Fruit fly (Drosophila melanogaster) whole organism, embryonic: Measurements from ENCODE around the gene Hs6st.
A peak's percentile ranks its signal among the peaks of the same experiment; 100 is the strongest.

ENCODE experiments used
- Atf3 ChIP-seq: fragments of 200-800 bp; sonication (Bioruptor generic); optimal IDR thresholded peaks from 3 replicates; lab custom pipeline; 2016; ENCODE audit warnings: missing biosample characterization, missing genetic modification characterization
- BtbVII ChIP-seq: fragments of 200-800 bp; sonication (Bioruptor generic); optimal IDR thresholded peaks from 3 replicates; lab custom pipeline; 2017; ENCODE audit warnings: missing biosample characterization, mild to moderate bottlenecking, missing genetic modification characterization
- CG11696 ChIP-seq: fragments of 200-800 bp; sonication (Bioruptor generic); IDR thresholded peaks from 2 replicates; pipeline ENCODE4 v1.3.6; 2022; ENCODE audit warnings: missing biosample characterization, missing genetic modification characterization
- CG12299 ChIP-seq: fragments of 200-800 bp; sonication (Bioruptor generic); optimal IDR thresholded peaks from 2 replicates; lab custom pipeline; 2018; ENCODE audit warnings: missing biosample characterization, mild to moderate bottlenecking, missing genetic modification characterization
- CG12391 ChIP-seq: fragments of 200-800 bp; sonication (Bioruptor generic); optimal IDR thresholded peaks from 3 replicates; lab custom pipeline; 2018; ENCODE audit warnings: missing biosample characterization, mild to moderate bottlenecking, missing genetic modification characterization, moderate library complexity
- CG13287 ChIP-seq: fragments of 200-800 bp; sonication (Bioruptor generic); IDR thresholded peaks from 2 replicates; pipeline ENCODE4 v1.3.6; 2022; ENCODE audit warnings: missing biosample characterization, missing genetic modification characterization; ENCODE audit not compliant: partially characterized antibody
- CG13296 ChIP-seq: fragments of 200-800 bp; sonication (Bioruptor generic); optimal IDR thresholded peaks from 3 replicates; lab custom pipeline; 2018; ENCODE audit warnings: missing biosample characterization, mild to moderate bottlenecking, missing genetic modification characterization
- CG1647 ChIP-seq: fragments of 200-800 bp; sonication (Bioruptor generic); optimal IDR thresholded peaks from 3 replicates; lab custom pipeline; 2016; ENCODE audit warnings: missing biosample characterization, missing genetic modification characterization
- CG17829 ChIP-seq: fragments of 200-800 bp; optimal IDR thresholded peaks from 2 replicates; lab custom pipeline; 2019; ENCODE audit warnings: missing biosample characterization, mild to moderate bottlenecking, missing genetic modification characterization, moderate library complexity
- CG4424 ChIP-seq: fragments of 200-800 bp; sonication (Bioruptor generic); optimal IDR thresholded peaks from 3 replicates; lab custom pipeline; 2016; ENCODE audit warnings: missing biosample characterization, missing genetic modification characterization
- CG8765 ChIP-seq: fragments of 200-800 bp; sonication (Bioruptor generic); IDR thresholded peaks from 2 replicates; pipeline ENCODE4 v1.3.6; 2022; ENCODE audit warnings: missing biosample characterization, missing genetic modification characterization
- CG9817 ChIP-seq: fragments of 200-800 bp; sonication (Bioruptor generic); optimal IDR thresholded peaks from 2 replicates; lab custom pipeline; 2018; ENCODE audit warnings: missing biosample characterization, mild to moderate bottlenecking, missing genetic modification characterization, moderate library complexity
- CHES-1-like ChIP-seq: fragments of 200-800 bp; sonication (Bioruptor generic); optimal IDR thresholded peaks from 2 replicates; lab custom pipeline; 2016; ENCODE audit warnings: missing biosample characterization, missing genetic modification characterization
- Camta ChIP-seq: fragments of 200-800 bp; sonication (Bioruptor generic); optimal IDR thresholded peaks from 2 replicates; lab custom pipeline; 2016; ENCODE audit warnings: missing biosample characterization, missing genetic modification characterization
- D19A ChIP-seq: fragments of 200-800 bp; optimal IDR thresholded peaks from 3 replicates; lab custom pipeline; 2019; ENCODE audit warnings: missing biosample characterization, mild to moderate bottlenecking, missing genetic modification characterization, moderate library complexity
- Dref ChIP-seq: fragments of 200-800 bp; sonication (Bioruptor generic); IDR thresholded peaks from 2 replicates; pipeline ENCODE4 v1.3.6; 2022; ENCODE audit warnings: missing biosample characterization, missing genetic modification characterization
- E2f2 ChIP-seq: fragments of 200-800 bp; sonication (Bioruptor generic); IDR thresholded peaks from 2 replicates; pipeline ENCODE4 v1.3.6; 2022; ENCODE audit warnings: missing biosample characterization, missing genetic modification characterization
- Ets65A ChIP-seq: fragments of 200-800 bp; sonication (Bioruptor generic); peaks from one replicate; lab custom pipeline; 2016; ENCODE audit warnings: missing biosample characterization, missing genetic modification characterization
- MESR4 ChIP-seq: fragments of 200-800 bp; sonication (Bioruptor generic); optimal IDR thresholded peaks from 2 replicates; lab custom pipeline; 2018; ENCODE audit warnings: missing biosample characterization, mild to moderate bottlenecking, missing genetic modification characterization, moderate library complexity
- NFAT ChIP-seq: fragments of 200-800 bp; sonication (Bioruptor generic); IDR thresholded peaks from 2 replicates; pipeline ENCODE4 v1.3.6; 2022; ENCODE audit warnings: missing biosample characterization, missing genetic modification characterization
- Poxn ChIP-seq: fragments of 200-800 bp; sonication (Bioruptor generic); IDR thresholded peaks from 2 replicates; pipeline ENCODE4 v1.3.6; 2022; ENCODE audit warnings: missing biosample characterization, missing genetic modification characterization
- Ravus ChIP-seq: fragments of 200-800 bp; sonication (Bioruptor generic); IDR thresholded peaks from 2 replicates; pipeline ENCODE4 v1.3.6; 2022; ENCODE audit warnings: missing biosample characterization, missing genetic modification characterization
- chn ChIP-seq: fragments of 200-800 bp; sonication (Bioruptor generic); optimal IDR thresholded peaks from 2 replicates; lab custom pipeline; 2016; ENCODE audit warnings: missing biosample characterization, missing genetic modification characterization
- cwo ChIP-seq: fragments of 200-800 bp; sonication (Bioruptor generic); optimal IDR thresholded peaks from 3 replicates; lab custom pipeline; 2017; ENCODE audit warnings: missing biosample characterization, missing genetic modification characterization, mild to moderate bottlenecking, moderate library complexity, missing genetic modification reagents
- eve ChIP-seq, 2 experiments: fragments of >200 bp; optimal IDR thresholded peaks; 2 replicates each; lab custom pipeline; 2017; ENCODE audit warnings: missing biosample characterization in 2 of 2, missing genetic modification characterization in 2 of 2
- exex ChIP-seq: fragments of 200-800 bp; sonication (Bioruptor generic); optimal IDR thresholded peaks from 4 replicates; lab custom pipeline; 2018; ENCODE audit warnings: missing biosample characterization, mild to moderate bottlenecking, missing genetic modification characterization, moderate library complexity
- eyg ChIP-seq: fragments of 200-800 bp; sonication (Bioruptor generic); optimal IDR thresholded peaks from 3 replicates; lab custom pipeline; 2016; ENCODE audit warnings: missing biosample characterization, missing genetic modification characterization
- ftz-f1 ChIP-seq: fragments of 200-800 bp; sonication (Bioruptor generic); optimal IDR thresholded peaks from 2 replicates; lab custom pipeline; 2016; ENCODE audit warnings: missing biosample characterization, missing genetic modification characterization
- fu2 ChIP-seq: fragments of 200-800 bp; sonication (Bioruptor generic); optimal IDR thresholded peaks from 2 replicates; lab custom pipeline; 2016; ENCODE audit warnings: missing biosample characterization, missing genetic modification characterization
- gcm ChIP-seq: fragments of 200-800 bp; sonication (Bioruptor generic); optimal IDR thresholded peaks from 2 replicates; lab custom pipeline; 2019; ENCODE audit warnings: missing biosample characterization, mild to moderate bottlenecking, missing genetic modification characterization, moderate library complexity
- gsb ChIP-seq: fragments of 200-800 bp; sonication (Bioruptor generic); IDR thresholded peaks from 2 replicates; pipeline ENCODE4 v1.3.6; 2022; ENCODE audit warnings: missing biosample characterization, missing genetic modification characterization
- her ChIP-seq: fragments of 200-800 bp; sonication (Bioruptor generic); optimal IDR thresholded peaks from 2 replicates; lab custom pipeline; 2016; ENCODE audit warnings: missing biosample characterization, missing genetic modification characterization
- insv ChIP-seq, 2 experiments: fragments of 200-800 bp; sonication (Bioruptor generic); optimal IDR thresholded peaks; 3 replicates each; lab custom pipeline; 2016 to 2018; ENCODE audit warnings: missing biosample characterization in 2 of 2, missing genetic modification characterization in 2 of 2
- ken ChIP-seq: fragments of 200-800 bp; sonication (Bioruptor generic); IDR thresholded peaks from 3 replicates; pipeline ENCODE4 v1.3.6; 2022; ENCODE audit warnings: missing biosample characterization, missing genetic modification characterization
- onecut ChIP-seq: fragments of 200-800 bp; sonication (Bioruptor generic); IDR thresholded peaks from 2 replicates; pipeline ENCODE4 v1.3.6; 2022; ENCODE audit warnings: missing biosample characterization, missing genetic modification characterization
- pan ChIP-seq, 4 experiments: fragments of >200 bp in 3 of 4; fragments of 200-800 bp in 1 of 4; sonication (Bioruptor generic) in 1 of 4; optimal IDR thresholded peaks in 3 of 4; IDR thresholded peaks in 1 of 4; 2 replicates each; pipeline versions ENCODE4 v1.3.6 to Lab custom; 2017 to 2022; ENCODE audit warnings: missing biosample characterization in 2 of 4, missing genetic modification characterization in 2 of 4, mixed read lengths in 1 of 4
- peb ChIP-seq: fragments of 200-800 bp; sonication (Bioruptor generic); IDR thresholded peaks from 2 replicates; pipeline ENCODE4 v1.3.6; 2022; ENCODE audit warnings: missing biosample characterization, missing genetic modification characterization
- pros ChIP-seq: fragments of 200-800 bp; sonication (Bioruptor generic); optimal IDR thresholded peaks from 3 replicates; lab custom pipeline; 2019; ENCODE audit warnings: missing biosample characterization, mild to moderate bottlenecking, missing genetic modification characterization, moderate library complexity
- pzg ChIP-seq: fragments of 200-800 bp; sonication (Bioruptor generic); optimal IDR thresholded peaks from 3 replicates; lab custom pipeline; 2018; ENCODE audit warnings: missing biosample characterization, mild to moderate bottlenecking, missing genetic modification characterization, moderate library complexity
- repo ChIP-seq: fragments of 200-800 bp; sonication (Bioruptor generic); optimal IDR thresholded peaks from 2 replicates; lab custom pipeline; 2016; ENCODE audit warnings: missing biosample characterization, missing genetic modification characterization
- row ChIP-seq: fragments of 200-800 bp; sonication (Bioruptor generic); IDR thresholded peaks from 3 replicates; pipeline ENCODE4 v1.3.6; 2022; ENCODE audit warnings: missing biosample characterization, missing genetic modification characterization
- scrt ChIP-seq: fragments of 200-800 bp; sonication (Bioruptor generic); optimal IDR thresholded peaks from 2 replicates; lab custom pipeline; 2018; ENCODE audit warnings: missing biosample characterization, mild to moderate bottlenecking, missing genetic modification characterization, moderate library complexity
- sd ChIP-seq: fragments of 200-800 bp; sonication (Bioruptor generic); optimal IDR thresholded peaks from 3 replicates; lab custom pipeline; 2018; ENCODE audit warnings: missing biosample characterization, mild to moderate bottlenecking, missing genetic modification characterization, moderate library complexity
- slbo ChIP-seq: fragments of 200-800 bp; sonication (Bioruptor generic); IDR thresholded peaks from 2 replicates; pipeline ENCODE4 v1.3.6; 2022; ENCODE audit warnings: missing biosample characterization, missing genetic modification characterization
- stc ChIP-seq: fragments of 200-800 bp; sonication (Bioruptor generic); IDR thresholded peaks from 2 replicates; pipeline ENCODE4 v1.3.6; 2022; ENCODE audit warnings: missing biosample characterization, missing genetic modification characterization
- tio ChIP-seq: fragments of 200-800 bp; sonication (Bioruptor generic); optimal IDR thresholded peaks from 2 replicates; lab custom pipeline; 2017; ENCODE audit warnings: missing biosample characterization, missing genetic modification characterization, inconsistent platforms
- tx ChIP-seq: fragments of 200-800 bp; sonication (Bioruptor generic); optimal IDR thresholded peaks from 2 replicates; lab custom pipeline; 2016; ENCODE audit warnings: missing biosample characterization, missing genetic modification characterization
- vvl ChIP-seq: fragments of 200-800 bp; sonication (Bioruptor generic); IDR thresholded peaks from 2 replicates; pipeline ENCODE4 v1.3.6; 2022; ENCODE audit warnings: missing biosample characterization, missing genetic modification characterization
- wor ChIP-seq: fragments of 200-800 bp; sonication (Bioruptor generic); IDR thresholded peaks from 2 replicates; pipeline ENCODE4 v1.3.6; 2022; ENCODE audit warnings: missing biosample characterization, missing genetic modification characterization
- z ChIP-seq: fragments of 200-800 bp; sonication (Bioruptor generic); IDR thresholded peaks from 3 replicates; pipeline ENCODE4 v1.3.6; 2022; ENCODE audit warnings: missing biosample characterization, missing genetic modification characterization
- zen ChIP-seq: fragments of 200-800 bp; sonication (Bioruptor generic); optimal IDR thresholded peaks from 3 replicates; lab custom pipeline; 2018; ENCODE audit warnings: missing biosample characterization, mild to moderate bottlenecking, missing genetic modification characterization, moderate library complexity

Gene Hs6st

DNA sequence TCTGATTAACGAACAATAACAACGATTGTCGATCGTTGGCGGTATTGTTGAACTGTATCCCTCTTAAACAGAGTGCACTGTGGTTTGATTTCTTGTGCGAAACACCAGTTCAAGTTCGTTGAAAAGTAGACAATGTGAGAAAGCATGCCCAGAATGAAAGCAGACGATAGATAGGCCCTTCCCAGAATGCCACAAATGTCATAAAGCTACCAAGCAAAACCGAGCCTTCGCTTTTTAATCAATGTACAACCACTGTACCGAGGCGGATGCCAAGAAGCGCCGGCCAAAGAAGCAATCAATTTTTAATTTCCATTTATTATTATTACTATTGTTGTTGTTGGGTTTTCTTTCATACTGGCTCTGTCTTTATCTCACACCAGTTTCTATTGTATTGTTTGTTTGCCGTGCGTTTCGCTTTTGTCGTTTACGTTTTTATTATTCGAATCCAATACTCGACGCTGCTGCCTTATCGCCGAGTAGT lies 99.4 kb downstream of the Hs6st start (continued):
- TF ChIP-seq tx (GFP tag; lab: Kevin White, UChicago) (peak; percentile 82), cwo (GFP tag; lab: Kevin White, UChicago) (peak; percentile 79), scrt (peak; percentile 54), peb (GFP tag; lab: Robert Waterston, UW) (peak; percentile 67), her (GFP tag; lab: Kevin White, UChicago) (peak; percentile 88), ftz-f1 (no peak), repo (GFP tag; lab: Kevin White, UChicago) (peak; percentile 67), CG9817 (tag; lab: Kevin White, UChicago) (peak; percentile 65), eve (GFP tag; optimal IDR thresholded peaks at IDR 0.05; lab: Kevin White, UChicago) (no peak), Camta (peak; percentile 62), Ets65A (peak; percentile 57), row (GFP tag; lab: Robert Waterston, UW) (peak; percentile 88), pzg (GFP tag; lab: Kevin White, UChicago) (no peak), onecut (peak; percentile 78), eyg (GFP tag; lab: Kevin White, UChicago) (peak; percentile 68), pros (GFP tag; lab: Kevin White, UChicago) (no peak), D19A (peak; percentile 70), ken (GFP tag; lab: Robert Waterston, UW) (peak; percentile 87), NFAT (GFP tag; lab: Robert Waterston, UW) (peak; percentile 81), chn (peak; percentile 83), CG13287 (peak; percentile 28; the same call in 1 of the 2 replicates), slbo (GFP tag; lab: Robert Waterston, UW) (peak; percentile 93), CHES-1-like (peak; percentile 67), stc (peak; percentile 86), CG4424 (GFP tag; lab: Kevin White, UChicago) (peak; percentile 82), MESR4 (GFP tag; lab: Kevin White, UChicago) (no peak), z (no peak; the same call in 2 of the 3 replicates), CG1647 (GFP tag; lab: Kevin White, UChicago) (peak; percentile 82), CG8765 (GFP tag; lab: Robert Waterston, UW) (peak; percentile 57; the same call in 1 of the 2 replicates), wor (GFP tag; lab: Robert Waterston, UW) (peak; percentile 78), CG11696 (GFP tag; lab: Robert Waterston, UW) (peak; percentile 73), Poxn (peak; percentile 71), fu2 (GFP tag; lab: Kevin White, UChicago) (peak; percentile 64), CG17829 (tag; lab: Kevin White, UChicago) (peak; percentile 47), gcm (peak; percentile 67), pan (optimal IDR thresholded peaks at IDR 0.05; lab: Kevin White, UChicago) (no peak), pan (GFP tag; optimal IDR thresholded peaks at IDR 0.05 in 1 of 2, IDR thresholded peaks at IDR 0.05 in 1 of 2) (peak in 1 of 2 experiments; percentile 91), gsb (peak; percentile 85), vvl (GFP tag; lab: Robert Waterston, UW) (peak; percentile 94), E2f2 (GFP tag; lab: Robert Waterston, UW) (peak; percentile 73), zen (tag; lab: Kevin White, UChicago) (peak; percentile 5), CG12299 (tag; lab: Kevin White, UChicago) (peak; percentile 49), Dref (GFP tag; lab: Robert Waterston, UW) (no peak), BtbVII (GFP tag; lab: Kevin White, UChicago) (peak; percentile 70), exex (peak; percentile 87), CG13296 (peak; percentile 53), sd (tag; lab: Kevin White, UChicago) (peak; percentile 63), Atf3 (peak; percentile 78), CG12391 (tag; lab: Kevin White, UChicago) (peak; percentile 80), tio (GFP tag; lab: Kevin White, UChicago) (peak; percentile 73), insv (GFP tag; optimal IDR thresholded peaks at IDR 0.05; lab: Kevin White, UChicago) (no peak), Ravus (GFP tag; lab: Robert Waterston, UW) (peak; percentile 22; the same call in 1 of the 2 replicates)
